Worm (Caenorhabditis elegans): ENCODE results near the gene F13D11.4.

F13D11.4 gene

DNA sequence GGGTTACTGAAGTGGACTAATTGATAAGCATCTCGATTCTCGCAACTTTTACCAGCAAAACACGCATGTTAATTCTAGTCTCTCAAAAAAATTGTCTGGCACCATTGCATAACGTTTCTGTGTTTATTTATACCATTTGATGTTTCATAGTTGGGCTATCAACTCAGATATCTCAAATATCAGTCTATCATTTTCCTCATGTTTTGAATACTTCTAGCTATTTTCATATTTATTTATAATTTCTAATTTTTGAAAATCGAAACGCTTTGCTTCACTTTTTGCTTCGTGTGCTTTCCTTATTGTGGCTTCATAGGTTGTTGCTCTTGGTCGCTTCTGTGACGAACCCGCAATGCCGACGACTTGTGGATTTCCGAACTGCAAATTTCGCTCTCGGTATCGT is 27.8 kb upstream of the F13D11.4 start, which contains the start of gene ctbp-1:
TSS of gene ctbp-1 (plus strand) at position 301 of the 400 bp plus-strand sequence.
- no peak for TF ChIP-seq dve-1 (tag; optimal IDR thresholded peaks at IDR 0.05)
- TF ChIP-seq lim-6 (tag; optimal IDR thresholded peaks at IDR 0.05), result no peak
- no peak for TF ChIP-seq sdc-2 (tag; optimal IDR thresholded peaks at IDR 0.05)
- TF ChIP-seq fkh-10 (GFP tag; optimal IDR thresholded peaks at IDR 0.05), result no peak
- no peak for TF ChIP-seq K02D7.2 (tag; optimal IDR thresholded peaks at IDR 0.05)
- no peak for TF ChIP-seq sox-2 (GFP tag; IDR thresholded peaks at IDR 0.05)
- TF ChIP-seq fkh-6 (tag; optimal IDR thresholded peaks at IDR 0.05), result no peak
- TF ChIP-seq nfya-1 (tag; optimal IDR thresholded peaks at IDR 0.05), result no peak
- no peak for TF ChIP-seq dmd-4 (tag; optimal IDR thresholded peaks at IDR 0.05; ENCODE audit: borderline replicate concordance)
- TF ChIP-seq pha-4 (tag; optimal IDR thresholded peaks at IDR 0.05), result no peak
- TF ChIP-seq eyg-1 (tag; optimal IDR thresholded peaks at IDR 0.05), result no peak
- TF ChIP-seq ceh-18 (tag; optimal IDR thresholded peaks at IDR 0.05), result no peak

DNA sequence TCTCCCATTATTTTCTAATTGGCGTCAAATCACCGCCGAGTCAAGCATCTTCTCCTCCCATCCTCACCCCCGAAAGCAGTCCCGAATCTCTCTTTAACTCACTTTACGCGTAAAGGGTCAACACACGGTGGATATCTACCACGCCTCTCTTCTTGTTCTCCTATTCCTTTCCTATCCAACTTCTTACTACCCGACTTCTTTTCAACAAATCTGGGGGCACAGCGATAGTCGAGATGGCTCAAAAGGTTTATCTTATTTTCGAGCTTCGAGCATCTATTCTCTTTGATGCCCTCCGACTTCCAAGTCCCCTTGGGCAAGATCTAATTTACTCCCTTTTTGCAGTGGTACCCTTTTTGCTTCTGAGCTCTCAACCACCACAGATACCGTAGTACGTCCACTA is 24.6 kb upstream of the F13D11.4 start:
- no peak for TF ChIP-seq pag-3 (tag; optimal IDR thresholded peaks at IDR 0.05; ENCODE audit: borderline replicate concordance)
- TF ChIP-seq unc-42 (tag; optimal IDR thresholded peaks at IDR 0.05), result peak; percentile 76

DNA sequence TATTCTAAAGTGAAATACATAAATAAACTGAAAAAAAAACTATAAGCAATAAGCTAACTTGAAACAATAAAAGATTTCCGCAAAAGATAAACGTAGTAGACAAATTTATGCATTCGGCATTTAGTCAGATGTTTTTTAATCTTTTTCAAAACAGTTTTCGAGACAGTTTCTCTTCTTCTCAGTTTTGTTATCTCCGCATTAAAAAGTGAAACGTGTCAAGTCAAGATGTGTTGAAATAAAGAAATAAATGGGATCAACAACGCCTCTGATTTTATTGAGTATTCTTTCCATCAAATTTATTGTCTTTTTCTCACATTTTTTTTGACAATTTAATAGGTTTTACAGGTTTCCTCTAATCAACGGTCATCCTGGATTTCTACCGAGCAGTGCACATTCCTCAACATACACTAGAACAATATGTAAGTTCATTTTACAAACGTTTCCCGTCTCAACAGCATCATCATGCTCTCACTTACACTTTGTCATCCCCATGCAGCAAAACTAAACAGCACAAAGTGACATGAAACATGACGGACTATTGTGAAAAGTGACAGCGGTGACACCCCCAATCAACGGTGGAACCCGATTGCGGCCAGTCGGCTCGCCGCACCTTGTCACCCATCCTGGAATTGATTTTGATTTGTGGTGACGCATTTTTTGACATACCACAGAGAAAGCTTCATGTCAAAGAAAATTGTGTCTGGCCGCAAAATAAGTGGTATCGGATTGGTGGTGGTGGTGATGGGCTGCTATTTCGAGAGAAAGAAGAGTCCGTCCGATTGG is 20.0 kb upstream of the F13D11.4 start:
- TF ChIP-seq pat-9 (tag; optimal IDR thresholded peaks at IDR 0.05), result no peak
- TF ChIP-seq T23F11.4 (GFP tag; optimal IDR thresholded peaks at IDR 0.05), result no peak
- TF ChIP-seq C38D4.7 (GFP tag; optimal IDR thresholded peaks at IDR 0.05), result no peak
- no peak for TF ChIP-seq ceh-22 (tag; optimal IDR thresholded peaks at IDR 0.05)
- no peak for TF ChIP-seq npax-4 (tag; optimal IDR thresholded peaks at IDR 0.05)
- TF ChIP-seq ceh-31 (tag; optimal IDR thresholded peaks at IDR 0.05), result no peak
- no peak for TF ChIP-seq nfya-1 (tag; optimal IDR thresholded peaks at IDR 0.05)
- no peak for TF ChIP-seq Y22D7AL.16 (tag; optimal IDR thresholded peaks at IDR 0.05)
- peak; percentile 62 for TF ChIP-seq unc-55 (GFP tag; optimal IDR thresholded peaks at IDR 0.05)

DNA sequence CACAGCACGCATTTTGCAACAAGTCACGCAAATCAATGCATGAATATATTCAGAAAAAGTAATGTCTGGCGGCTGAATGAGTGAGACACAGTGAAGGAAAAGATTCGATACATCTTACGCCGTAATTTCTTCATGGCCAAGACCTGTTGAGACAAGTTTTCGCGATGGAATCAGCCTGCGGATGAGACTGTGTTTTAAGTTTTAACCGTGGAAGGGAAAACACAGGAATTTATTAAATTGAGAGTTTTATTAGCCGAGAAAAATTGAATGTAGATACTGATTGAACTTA is 19.5 kb upstream of the F13D11.4 start, which contains the start of gene hog-1:
TSS of gene hog-1 (minus strand) at position 101 of the 289 bp plus-strand sequence.
- no peak for TF ChIP-seq elt-2 (tag; optimal IDR thresholded peaks at IDR 0.05)
- TF ChIP-seq nhr-232 (tag; optimal IDR thresholded peaks at IDR 0.05), result no peak

DNA sequence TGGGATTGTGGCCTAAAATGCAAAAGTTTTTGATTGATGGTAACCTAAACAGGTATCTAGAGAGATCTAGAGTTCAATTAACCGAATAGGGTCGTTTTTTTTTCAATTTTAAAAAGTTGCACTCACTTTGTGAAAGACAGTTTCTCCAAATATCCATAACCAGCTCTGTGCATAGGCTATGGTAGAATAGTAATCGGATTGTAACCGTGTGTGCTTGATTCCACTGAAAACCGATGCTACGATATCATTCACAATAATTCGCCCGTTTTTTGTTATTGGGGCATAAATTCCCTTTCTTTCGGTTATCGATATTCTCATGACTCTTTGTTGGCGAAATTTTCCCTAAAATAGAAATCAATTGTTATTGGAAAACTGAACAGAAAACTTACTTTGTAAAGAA is 17.5 kb upstream of the F13D11.4 start:
- TF ChIP-seq elt-4 (tag; optimal IDR thresholded peaks at IDR 0.05) (no peak), npax-4 (tag; optimal IDR thresholded peaks at IDR 0.05) (no peak), ceh-2 (tag; optimal IDR thresholded peaks at IDR 0.05) (no peak), nfya-1 (tag; optimal IDR thresholded peaks at IDR 0.05) (no peak), unc-42 (tag; optimal IDR thresholded peaks at IDR 0.05) (no peak), hlh-13 (GFP tag; optimal IDR thresholded peaks at IDR 0.05) (no peak), pros-1 (tag; optimal IDR thresholded peaks at IDR 0.05) (no peak), nhr-232 (tag; optimal IDR thresholded peaks at IDR 0.05) (no peak), ceh-34 (tag; optimal IDR thresholded peaks at IDR 0.05) (no peak), pqm-1 (tag; optimal IDR thresholded peaks at IDR 0.05) (no peak)

DNA sequence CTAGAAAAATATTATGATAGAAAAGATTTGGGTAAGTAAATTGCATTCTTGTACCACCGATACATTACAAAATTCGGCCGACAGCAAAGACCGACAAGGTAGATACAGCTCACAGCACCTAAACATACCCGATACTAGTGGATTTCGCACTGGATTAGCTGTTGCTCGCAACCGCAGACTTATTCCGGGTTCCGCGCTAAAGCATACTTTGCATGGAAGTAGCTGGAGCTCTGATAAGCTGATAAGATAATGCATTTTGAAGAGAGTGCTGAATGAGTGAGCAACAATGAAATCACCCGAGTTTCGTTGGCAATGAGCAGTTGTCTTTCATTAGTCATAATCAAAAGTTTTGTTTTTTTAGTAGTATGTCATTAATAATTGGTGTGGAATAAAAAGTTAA is 15.9 kb upstream of the F13D11.4 start:
- no peak for TF ChIP-seq ahr-1 (tag; optimal IDR thresholded peaks at IDR 0.05)
- no peak for TF ChIP-seq K09A11.1 (tag; optimal IDR thresholded peaks at IDR 0.05; ENCODE audit: insufficient read depth)
- TF ChIP-seq lim-6 (tag; optimal IDR thresholded peaks at IDR 0.05), result no peak
- TF ChIP-seq unc-55 (GFP tag; optimal IDR thresholded peaks at IDR 0.05), result no peak
- no peak for TF ChIP-seq unc-86 (tag; optimal IDR thresholded peaks at IDR 0.05)
- no peak for TF ChIP-seq fax-1 (tag; optimal IDR thresholded peaks at IDR 0.05)
- no peak for TF ChIP-seq tbx-2 (tag; optimal IDR thresholded peaks at IDR 0.05)
- no peak for TF ChIP-seq rnt-1 (tag; optimal IDR thresholded peaks at IDR 0.05)
- no peak for TF ChIP-seq zip-5 (tag; optimal IDR thresholded peaks at IDR 0.05)
- TF ChIP-seq hlh-6 (tag; optimal IDR thresholded peaks at IDR 0.05), result no peak
- TF ChIP-seq ceh-14 (tag; optimal IDR thresholded peaks at IDR 0.05), result no peak
- no peak for TF ChIP-seq ceh-34 (tag; optimal IDR thresholded peaks at IDR 0.05)
- TF ChIP-seq ceh-48 (tag; optimal IDR thresholded peaks at IDR 0.05), result no peak
- TF ChIP-seq pqm-1 (tag; optimal IDR thresholded peaks at IDR 0.05), result no peak
- TF ChIP-seq nhr-11 (tag; optimal IDR thresholded peaks at IDR 0.05), result no peak
- no peak for TF ChIP-seq mec-3 (tag; optimal IDR thresholded peaks at IDR 0.05; ENCODE audit: borderline replicate concordance)
- no peak for TF ChIP-seq sox-4 (tag; optimal IDR thresholded peaks at IDR 0.05)
- TF ChIP-seq ceh-45 (GFP tag; IDR thresholded peaks at IDR 0.05), result no peak

Data from whole organism, late embryonic.